Worm (Caenorhabditis elegans): ENCODE data around the gene ceh-54.

ceh-54 gene

ce11 chrX:6207687-6208088 lies 13.6 kb upstream of the ceh-54 start, which contains the start of gene T13C5.6 (continued):
- TF ChIP-seq nhr-12 (tag; optimal IDR thresholded peaks at IDR 0.05) (no peak), zag-1 (tag; optimal IDR thresholded peaks at IDR 0.05) (peak; percentile 0), ces-1 (GFP tag; optimal IDR thresholded peaks at IDR 0.05) (no peak), ceh-63 (GFP tag; optimal IDR thresholded peaks at IDR 0.05) (no peak), C34B4.2 (tag; optimal IDR thresholded peaks at IDR 0.05) (no peak), ceh-82 (tag; optimal IDR thresholded peaks at IDR 0.05) (peak; percentile 52 to 85 (median 81)), dpl-1 (GFP tag; optimal IDR thresholded peaks at IDR 0.05) (peak in 2 of 3 experiments; percentile 44 to 45), mef-2 (tag; optimal IDR thresholded peaks at IDR 0.05) (peak; percentile 22), efl-1 (optimal IDR thresholded peaks at IDR 0.05) (peak; percentile 64 to 66), efl-1 (GFP tag; optimal IDR thresholded peaks at IDR 0.05 in 1 of 2) (peak; percentile 52 to 96), hlh-4 (tag; optimal IDR thresholded peaks at IDR 0.05) (no peak), xbp-1 (tag; optimal IDR thresholded peaks at IDR 0.05) (peak; percentile 97), nhr-19 (GFP tag; conservative IDR thresholded peaks at IDR 0.05) (peak; percentile 88), fkh-8 (tag; optimal IDR thresholded peaks at IDR 0.05) (peak; percentile 88), zip-4 (GFP tag; optimal IDR thresholded peaks at IDR 0.05) (peak; percentile 63), pag-3 (tag; optimal IDR thresholded peaks at IDR 0.05; ENCODE audit: borderline replicate concordance, insufficient read depth) (no peak), nhr-28 (tag; optimal IDR thresholded peaks at IDR 0.05) (no peak), vab-15 (tag; optimal IDR thresholded peaks at IDR 0.05) (peak; percentile 66), nhr-90 (tag; optimal IDR thresholded peaks at IDR 0.05; ENCODE audit: poor library complexity) (peak; percentile 93), sox-4 (tag; optimal IDR thresholded peaks at IDR 0.05) (peak; percentile 89), fos-1 (tag; optimal IDR thresholded peaks at IDR 0.05) (peak; percentile 67), skn-1 (tag; optimal IDR thresholded peaks at IDR 0.05) (peak; percentile 86), nhr-47 (tag; optimal IDR thresholded peaks at IDR 0.05) (peak; percentile 94), pqm-1 (tag; optimal IDR thresholded peaks at IDR 0.05) (no peak), unc-130 (tag; optimal IDR thresholded peaks at IDR 0.05) (peak; percentile 71), nhr-85 (tag) (peak; percentile 93), grh-1 (GFP tag; IDR thresholded peaks at IDR 0.05) (peak; percentile 59), C04F5.9 (tag; optimal IDR thresholded peaks at IDR 0.05) (peak; percentile 63), Y116A8C.19 (tag; optimal IDR thresholded peaks at IDR 0.05; ENCODE audit: borderline replicate concordance) (peak; percentile 4), ztf-11 (tag; optimal IDR thresholded peaks at IDR 0.05) (peak in 1 of 2 experiments; percentile 86), tlp-1 (tag; optimal IDR thresholded peaks at IDR 0.05) (no peak), snu-23 (GFP tag; optimal IDR thresholded peaks at IDR 0.05) (peak; percentile 95), elt-2 (tag; optimal IDR thresholded peaks at IDR 0.05) (peak; percentile 79), nhr-20 (tag; optimal IDR thresholded peaks at IDR 0.05) (peak; percentile 93), fkh-10 (GFP tag; optimal IDR thresholded peaks at IDR 0.05) (peak; percentile 91), mep-1 (tag; optimal IDR thresholded peaks at IDR 0.05) (peak; percentile 90), mdl-1 (tag; optimal IDR thresholded peaks at IDR 0.05) (peak in 1 of 2 experiments; percentile 87), lin-15B (tag; optimal IDR thresholded peaks at IDR 0.05) (peak; percentile 17), nhr-77 (tag; optimal IDR thresholded peaks at IDR 0.05) (peak; percentile 84), snpc-4 (tag; optimal IDR thresholded peaks at IDR 0.05) (peak; percentile 57), unc-98 (GFP tag; IDR thresholded peaks at IDR 0.05) (0 out of 2 replicates have a peak, but pooled peaks have one; percentile 20), nhr-237 (tag; optimal IDR thresholded peaks at IDR 0.05) (no peak), fkh-4 (tag; optimal IDR thresholded peaks at IDR 0.05; ENCODE audit: borderline replicate concordance) (peak; percentile 77)

- TF ChIP-seq nhr-90 (tag; optimal IDR thresholded peaks at IDR 0.05; ENCODE audit: poor library complexity) (no peak), jun-1 (tag; optimal IDR thresholded peaks at IDR 0.05) (no peak), aha-1 (tag; optimal IDR thresholded peaks at IDR 0.05) (no peak), unc-62 (GFP tag; optimal IDR thresholded peaks at IDR 0.05) (no peak), nhr-19 (GFP tag; conservative IDR thresholded peaks at IDR 0.05) (no peak), pag-3 (tag; optimal IDR thresholded peaks at IDR 0.05; ENCODE audit: borderline replicate concordance, insufficient read depth) (no peak), lin-15B (tag; optimal IDR thresholded peaks at IDR 0.05) (no peak), ceh-88 (GFP tag; IDR thresholded peaks at IDR 0.05) (no peak), grh-1 (GFP tag; IDR thresholded peaks at IDR 0.05) (no peak), ets-5 (GFP tag; IDR thresholded peaks at IDR 0.05) (no peak), aly-2 (tag; optimal IDR thresholded peaks at IDR 0.05) (no peak), nhr-11 (tag; optimal IDR thresholded peaks at IDR 0.05) (no peak), mdl-1 (tag; optimal IDR thresholded peaks at IDR 0.05) (no peak), lin-14 (GFP tag; optimal IDR thresholded peaks at IDR 0.05) (no peak), isw-1 (GFP tag; IDR thresholded peaks at IDR 0.05) (no peak), lin-13 (GFP tag; optimal IDR thresholded peaks at IDR 0.05) (no peak), tbx-2 (tag; optimal IDR thresholded peaks at IDR 0.05) (no peak), fos-1 (tag; optimal IDR thresholded peaks at IDR 0.05) (no peak)
Measured at ce11 chrX:6206305-6206704, 12.3 kb upstream of the ceh-54 start, which contains the start of gene mtp-18. Gene mtp-18 (minus strand): TSS chrX:6206405.

Data from whole organism, L1 larva.